Fruit fly (Drosophila melanogaster) whole organism, embryonic: ENCODE measurements around the gene Cka.

ENCODE experiments used
- Atf6 ChIP-seq: fragments of 200-800 bp; sonication (Bioruptor generic); IDR thresholded peaks from 2 replicates; pipeline ENCODE4 v1.3.6; 2022; ENCODE audit warnings: missing biosample characterization, missing genetic modification characterization
- BtbVII ChIP-seq: fragments of 200-800 bp; sonication (Bioruptor generic); optimal IDR thresholded peaks from 3 replicates; lab custom pipeline; 2017; ENCODE audit warnings: missing biosample characterization, mild to moderate bottlenecking, missing genetic modification characterization
- CG10321 ChIP-seq: fragments of 200-800 bp; sonication (Bioruptor generic); IDR thresholded peaks from 2 replicates; pipeline ENCODE4 v1.3.6; 2022; ENCODE audit warnings: missing biosample characterization, missing genetic modification characterization
- CG11085 ChIP-seq: fragments of 200-800 bp; sonication (Bioruptor generic); IDR thresholded peaks from 2 replicates; pipeline ENCODE4 v1.3.6; 2022; ENCODE audit warnings: missing biosample characterization, missing genetic modification characterization
- CG11504 ChIP-seq: fragments of 200-800 bp; sonication (Bioruptor generic); optimal IDR thresholded peaks from 3 replicates; lab custom pipeline; 2019; ENCODE audit warnings: missing biosample characterization, mild to moderate bottlenecking, missing genetic modification characterization, moderate library complexity
- CG13287 ChIP-seq: fragments of 200-800 bp; sonication (Bioruptor generic); IDR thresholded peaks from 2 replicates; pipeline ENCODE4 v1.3.6; 2022; ENCODE audit warnings: missing biosample characterization, missing genetic modification characterization; ENCODE audit not compliant: partially characterized antibody
- CG13624 ChIP-seq: fragments of 200-800 bp; sonication (Bioruptor generic); optimal IDR thresholded peaks from 2 replicates; lab custom pipeline; 2016; ENCODE audit warnings: missing biosample characterization, missing genetic modification characterization
- CG15073 ChIP-seq: fragments of 200-800 bp; sonication (Bioruptor generic); optimal IDR thresholded peaks from 2 replicates; lab custom pipeline; 2016; ENCODE audit warnings: missing biosample characterization, missing genetic modification characterization
- CG15514 ChIP-seq: fragments of 200-800 bp; sonication (Bioruptor generic); optimal IDR thresholded peaks from 3 replicates; lab custom pipeline; 2017; ENCODE audit warnings: missing biosample characterization, missing genetic modification characterization, mild to moderate bottlenecking, moderate library complexity, missing genetic modification reagents
- CG1603 ChIP-seq: fragments of 200-800 bp; sonication (Bioruptor generic); optimal IDR thresholded peaks from 2 replicates; lab custom pipeline; 2019; ENCODE audit warnings: missing biosample characterization, mild to moderate bottlenecking, missing genetic modification characterization, moderate library complexity
- CG17385 ChIP-seq: fragments of 200-800 bp; sonication (Bioruptor generic); optimal IDR thresholded peaks from 3 replicates; lab custom pipeline; 2018; ENCODE audit warnings: missing biosample characterization, mild to moderate bottlenecking, missing genetic modification characterization
- CG17802 ChIP-seq: fragments of 200-800 bp; sonication (Bioruptor generic); optimal IDR thresholded peaks from 2 replicates; lab custom pipeline; 2018; ENCODE audit warnings: missing biosample characterization, mild to moderate bottlenecking, missing genetic modification characterization, moderate library complexity
- CG2199 ChIP-seq: fragments of 200-800 bp; sonication (Bioruptor generic); IDR thresholded peaks from 3 replicates; pipeline ENCODE4 v1.3.6; 2022; ENCODE audit warnings: missing biosample characterization, missing genetic modification characterization
- CG2712 ChIP-seq: fragments of 200-800 bp; optimal IDR thresholded peaks from 3 replicates; lab custom pipeline; 2019; ENCODE audit warnings: missing biosample characterization, mild to moderate bottlenecking, missing genetic modification characterization, moderate library complexity
- CG3163 ChIP-seq: fragments of 200-800 bp; sonication (Bioruptor generic); optimal IDR thresholded peaks from 3 replicates; lab custom pipeline; 2016; ENCODE audit warnings: missing biosample characterization, missing genetic modification characterization
- CG32532 ChIP-seq: fragments of 200-800 bp; sonication (Bioruptor generic); IDR thresholded peaks from 2 replicates; pipeline ENCODE4 v1.3.6; 2022; ENCODE audit warnings: missing biosample characterization, missing genetic modification characterization
- CG34376 ChIP-seq: fragments of 200-800 bp; sonication (Bioruptor generic); optimal IDR thresholded peaks from 2 replicates; lab custom pipeline; 2018; ENCODE audit warnings: missing biosample characterization, mild to moderate bottlenecking, missing genetic modification characterization
- CG43689 ChIP-seq: fragments of 200-800 bp; sonication (Bioruptor generic); IDR thresholded peaks from 2 replicates; pipeline ENCODE4 v1.3.6; 2022; ENCODE audit warnings: missing biosample characterization, missing genetic modification characterization
- CG7556 ChIP-seq: fragments of 200-800 bp; sonication (Bioruptor generic); optimal IDR thresholded peaks from 2 replicates; lab custom pipeline; 2017; ENCODE audit warnings: missing biosample characterization, mild to moderate bottlenecking, missing genetic modification characterization
- CG7928 ChIP-seq: fragments of 200-800 bp; sonication (Bioruptor generic); optimal IDR thresholded peaks from 2 replicates; lab custom pipeline; 2017; ENCODE audit warnings: missing biosample characterization, mild to moderate bottlenecking, missing genetic modification characterization
- CG8478 ChIP-seq: fragments of >200 bp; optimal IDR thresholded peaks from 2 replicates; lab custom pipeline; 2018
- CG8765 ChIP-seq: fragments of 200-800 bp; sonication (Bioruptor generic); IDR thresholded peaks from 2 replicates; pipeline ENCODE4 v1.3.6; 2022; ENCODE audit warnings: missing biosample characterization, missing genetic modification characterization
- CG9215 ChIP-seq: fragments of 200-800 bp; sonication (Bioruptor generic); IDR thresholded peaks from 2 replicates; pipeline ENCODE4 v1.3.6; 2022; ENCODE audit warnings: missing biosample characterization, missing genetic modification characterization
- CTCF ChIP-seq: fragments of 200-800 bp; sonication (Bioruptor generic); optimal IDR thresholded peaks from 2 replicates; lab custom pipeline; 2017; ENCODE audit warnings: missing biosample characterization, mild to moderate bottlenecking, missing genetic modification characterization, moderate library complexity
- Chrac-16 ChIP-seq: fragments of 200-800 bp; sonication (Bioruptor generic); optimal IDR thresholded peaks from 3 replicates; lab custom pipeline; 2016; ENCODE audit warnings: missing biosample characterization, missing genetic modification characterization
- Deaf1 ChIP-seq: fragments of 200-800 bp; optimal IDR thresholded peaks from 3 replicates; lab custom pipeline; 2019; ENCODE audit warnings: missing biosample characterization, mild to moderate bottlenecking, missing genetic modification characterization, moderate library complexity
- Dip3 ChIP-seq: fragments of 200-800 bp; sonication (Bioruptor generic); optimal IDR thresholded peaks from 3 replicates; lab custom pipeline; 2016; ENCODE audit warnings: missing biosample characterization, missing genetic modification characterization
- Hmr ChIP-seq: fragments of 200-800 bp; sonication (Bioruptor generic); optimal IDR thresholded peaks from 3 replicates; lab custom pipeline; 2017; ENCODE audit warnings: mild to moderate bottlenecking, missing biosample characterization, missing genetic modification reagents, missing genetic modification characterization
- Med ChIP-seq: fragments of 200-800 bp; sonication (Bioruptor generic); peaks from one replicate; lab custom pipeline; 2016; ENCODE audit warnings: missing biosample characterization, missing genetic modification characterization, mild to moderate bottlenecking, inconsistent platforms, moderate library complexity
- Sry-β ChIP-seq: fragments of 200-800 bp; sonication (Bioruptor generic); optimal IDR thresholded peaks from 2 replicates; lab custom pipeline; 2018; ENCODE audit warnings: missing biosample characterization, mild to moderate bottlenecking, missing genetic modification characterization, moderate library complexity
- Trl ChIP-seq, 3 experiments: fragments of >200 bp in 2 of 3; fragments of 200-800 bp in 1 of 3; sonication (Bioruptor generic) in 1 of 3; optimal IDR thresholded peaks; 2 replicates in 1 of 3; 3 replicates in 2 of 3; lab custom pipeline; 2016 to 2017; ENCODE audit warnings: missing biosample characterization in 1 of 3, missing genetic modification characterization in 1 of 3
- Vsx1 ChIP-seq: fragments of 200-800 bp; sonication (Bioruptor generic); optimal IDR thresholded peaks from 2 replicates; lab custom pipeline; 2017; ENCODE audit warnings: missing biosample characterization, mild to moderate bottlenecking, missing genetic modification characterization, missing genetic modification reagents
- Xbp1 ChIP-seq: fragments of 200-800 bp; sonication (Bioruptor generic); optimal IDR thresholded peaks from 3 replicates; lab custom pipeline; 2016; ENCODE audit warnings: missing biosample characterization, mild to moderate bottlenecking, missing genetic modification characterization
- ab ChIP-seq: fragments of 200-800 bp; sonication (Bioruptor generic); optimal IDR thresholded peaks from 2 replicates; lab custom pipeline; 2016; ENCODE audit warnings: missing biosample characterization, missing genetic modification characterization
- bbx ChIP-seq: fragments of 200-800 bp; sonication (Bioruptor generic); IDR thresholded peaks from 2 replicates; pipeline ENCODE4 v1.3.6; 2022; ENCODE audit warnings: missing biosample characterization, missing genetic modification characterization; ENCODE audit not compliant: partially characterized antibody
- cg ChIP-seq: fragments of 200-800 bp; sonication (Bioruptor generic); optimal IDR thresholded peaks from 3 replicates; lab custom pipeline; 2019; ENCODE audit warnings: missing biosample characterization, mild to moderate bottlenecking, missing genetic modification characterization, moderate library complexity
- ci ChIP-seq: fragments of 200-800 bp; sonication (Bioruptor generic); IDR thresholded peaks from 3 replicates; pipeline ENCODE4 v1.3.6; 2022; ENCODE audit warnings: missing biosample characterization, missing genetic modification characterization
- exex ChIP-seq: fragments of 200-800 bp; sonication (Bioruptor generic); optimal IDR thresholded peaks from 4 replicates; lab custom pipeline; 2018; ENCODE audit warnings: missing biosample characterization, mild to moderate bottlenecking, missing genetic modification characterization, moderate library complexity
- gfzf ChIP-seq: fragments of 200-800 bp; sonication (Bioruptor generic); optimal IDR thresholded peaks from 2 replicates; lab custom pipeline; 2016; ENCODE audit warnings: missing biosample characterization, mild to moderate bottlenecking, missing genetic modification characterization, moderate library complexity
- kah ChIP-seq: fragments of 200-800 bp; sonication (Bioruptor generic); optimal IDR thresholded peaks from 2 replicates; lab custom pipeline; 2018; ENCODE audit warnings: missing biosample characterization, mild to moderate bottlenecking, missing genetic modification characterization
- nau ChIP-seq: fragments of 200-800 bp; sonication (Bioruptor generic); optimal IDR thresholded peaks from 3 replicates; lab custom pipeline; 2017; ENCODE audit warnings: missing biosample characterization, mild to moderate bottlenecking, missing genetic modification characterization, missing genetic modification reagents
- nerfin-1 ChIP-seq: fragments of 200-800 bp; sonication (Bioruptor generic); optimal IDR thresholded peaks from 3 replicates; lab custom pipeline; 2019; ENCODE audit warnings: missing biosample characterization, mild to moderate bottlenecking, missing genetic modification characterization, moderate library complexity
- nom ChIP-seq: fragments of 200-800 bp; sonication (Bioruptor generic); optimal IDR thresholded peaks from 2 replicates; lab custom pipeline; 2017; ENCODE audit warnings: missing biosample characterization, missing genetic modification characterization, mild to moderate bottlenecking, moderate library complexity, missing genetic modification reagents
- org-1 ChIP-seq: fragments of 200-800 bp; sonication (Bioruptor generic); optimal IDR thresholded peaks from 2 replicates; lab custom pipeline; 2017; ENCODE audit warnings: missing biosample characterization, missing genetic modification characterization
- pros ChIP-seq: fragments of 200-800 bp; sonication (Bioruptor generic); optimal IDR thresholded peaks from 3 replicates; lab custom pipeline; 2019; ENCODE audit warnings: missing biosample characterization, mild to moderate bottlenecking, missing genetic modification characterization, moderate library complexity
- row ChIP-seq: fragments of 200-800 bp; sonication (Bioruptor generic); IDR thresholded peaks from 3 replicates; pipeline ENCODE4 v1.3.6; 2022; ENCODE audit warnings: missing biosample characterization, missing genetic modification characterization
- seq ChIP-seq: fragments of 200-800 bp; sonication (Bioruptor generic); IDR thresholded peaks from 2 replicates; pipeline ENCODE4 v1.3.6; 2022; ENCODE audit warnings: missing biosample characterization, missing genetic modification characterization
- shn ChIP-seq: fragments of 200-800 bp; sonication (Bioruptor generic); optimal IDR thresholded peaks from 3 replicates; lab custom pipeline; 2016; ENCODE audit warnings: missing biosample characterization, missing genetic modification characterization
- slbo ChIP-seq: fragments of 200-800 bp; sonication (Bioruptor generic); IDR thresholded peaks from 2 replicates; pipeline ENCODE4 v1.3.6; 2022; ENCODE audit warnings: missing biosample characterization, missing genetic modification characterization
- sob ChIP-seq: fragments of 200-800 bp; sonication (Bioruptor generic); IDR thresholded peaks from 2 replicates; pipeline ENCODE4 v1.3.6; 2022; ENCODE audit warnings: missing biosample characterization, missing genetic modification characterization
- sr ChIP-seq: fragments of 200-800 bp; sonication (Bioruptor generic); IDR thresholded peaks from 3 replicates; pipeline ENCODE4 v1.3.6; 2022; ENCODE audit warnings: missing biosample characterization, missing genetic modification characterization
- yki ChIP-seq: fragments of >200 bp; optimal IDR thresholded peaks from 3 replicates; lab custom pipeline; 2018

Gene Cka

dm6 chr2L:8031588-8031987, 1.1 kb downstream of the Cka start (continued):
- TF ChIP-seq Dip3 (GFP tag; lab: Kevin White, UChicago) (no peak), Xbp1 (GFP tag; lab: Kevin White, UChicago) (no peak), row (GFP tag; lab: Robert Waterston, UW) (0 out of 3 replicates have a peak, but pooled peaks have one; percentile 11), CG17802 (tag; lab: Kevin White, UChicago) (no peak), nerfin-1 (tag; lab: Kevin White, UChicago) (peak; percentile 11), shn (GFP tag; lab: Kevin White, UChicago) (no peak), CG2712 (tag; lab: Kevin White, UChicago) (peak; percentile 7), BtbVII (peak; percentile 45), slbo (GFP tag; lab: Robert Waterston, UW) (no peak), Trl (optimal IDR thresholded peaks at IDR 0.05; lab: Kevin White, UChicago) (peak; percentile 95 to 97), Trl (GFP tag; optimal IDR thresholded peaks at IDR 0.05; lab: Kevin White, UChicago) (peak; percentile 67), Sry-β (GFP tag; lab: Kevin White, UChicago) (no peak), pros (GFP tag; lab: Kevin White, UChicago) (no peak), CG43689 (GFP tag; lab: Robert Waterston, UW) (no peak), CG8478 (lab: Kevin White, UChicago) (peak; percentile 57), CG10321 (GFP tag; lab: Robert Waterston, UW) (peak; percentile 44; the same call in 1 of the 2 replicates), CG11504 (tag; lab: Kevin White, UChicago) (no peak), CG1603 (tag; lab: Kevin White, UChicago) (peak; percentile 0), exex (tag; lab: Kevin White, UChicago) (no peak), CG34376 (GFP tag; lab: Kevin White, UChicago) (peak; percentile 23), sob (GFP tag; lab: Robert Waterston, UW) (no peak), CG13624 (GFP tag; lab: Kevin White, UChicago) (no peak), org-1 (no peak), ab (GFP tag; lab: Kevin White, UChicago) (no peak), nau (GFP tag; lab: Kevin White, UChicago) (peak; percentile 25), CG13287 (GFP tag; lab: Robert Waterston, UW) (no peak), CG7556 (GFP tag; lab: Kevin White, UChicago) (no peak), CG9215 (GFP tag; lab: Robert Waterston, UW) (peak; percentile 26; the same call in 1 of the 2 replicates), CG7928 (no peak), CG17385 (GFP tag; lab: Kevin White, UChicago) (peak; percentile 69), kah (GFP tag; lab: Kevin White, UChicago) (no peak), Med (peak; percentile 75), CG8765 (0 out of 2 replicates have a peak, but pooled peaks have one; percentile 6), Hmr (GFP tag; lab: Kevin White, UChicago) (peak; percentile 25), seq (GFP tag; lab: Robert Waterston, UW) (peak; percentile 54; the same call in 1 of the 2 replicates), CG2199 (GFP tag; lab: Robert Waterston, UW) (0 out of 3 replicates have a peak, but pooled peaks have one; percentile 41), bbx (GFP tag; lab: Robert Waterston, UW) (no peak), sr (GFP tag; lab: Robert Waterston, UW) (peak; percentile 30; the same call in 2 of the 3 replicates), Deaf1 (tag; lab: Kevin White, UChicago) (peak; percentile 38), CG15073 (GFP tag; lab: Kevin White, UChicago) (no peak), Vsx1 (GFP tag; lab: Kevin White, UChicago) (no peak), CG11085 (GFP tag; lab: Robert Waterston, UW) (no peak), cg (GFP tag; lab: Kevin White, UChicago) (peak; percentile 85), CTCF (GFP tag; lab: Kevin White, UChicago) (no peak), Atf6 (GFP tag; lab: Robert Waterston, UW) (no peak), Chrac-16 (GFP tag; lab: Kevin White, UChicago) (no peak), CG3163 (GFP tag; lab: Kevin White, UChicago) (peak; percentile 79), CG32532 (GFP tag; lab: Robert Waterston, UW) (peak; percentile 52; the same call in 1 of the 2 replicates), gfzf (GFP tag; lab: Kevin White, UChicago) (no peak), nom (GFP tag; lab: Kevin White, UChicago) (peak; percentile 46), ci (GFP tag; lab: Robert Waterston, UW) (no peak), CG15514 (GFP tag; lab: Kevin White, UChicago) (peak; percentile 12), yki (lab: Kevin White, UChicago) (peak; percentile 78)
